Fruit fly (Drosophila melanogaster) whole organism, prepupa: ENCODE results near the gene Cyt-c1L.

Experiments
- CG16779 ChIP-seq: fragments of 200-800 bp; sonication (Bioruptor generic); optimal IDR thresholded peaks from 3 replicates; lab custom pipeline; 2017; ENCODE audit warnings: missing biosample characterization, mild to moderate bottlenecking, missing genetic modification characterization
- CG31627 ChIP-seq: fragments of 200-800 bp; sonication (Bioruptor generic); optimal IDR thresholded peaks from 3 replicates; lab custom pipeline; 2016; ENCODE audit warnings: missing biosample characterization, missing genetic modification characterization
- CG3919 ChIP-seq: fragments of 200-800 bp; sonication (Bioruptor generic); optimal IDR thresholded peaks from 3 replicates; lab custom pipeline; 2016; ENCODE audit warnings: missing biosample characterization, missing genetic modification characterization
- CG9139 ChIP-seq: fragments of 200-800 bp; sonication (Bioruptor generic); optimal IDR thresholded peaks from 3 replicates; lab custom pipeline; 2017; ENCODE audit warnings: missing biosample characterization, mild to moderate bottlenecking, missing genetic modification characterization
- Eip75B ChIP-seq: fragments of 200-800 bp; sonication (Bioruptor generic); optimal IDR thresholded peaks from 3 replicates; lab custom pipeline; 2016; ENCODE audit warnings: missing biosample characterization, missing genetic modification characterization
- Ets96B ChIP-seq: fragments of 200-800 bp; optimal IDR thresholded peaks from 2 replicates; lab custom pipeline; 2019; ENCODE audit warnings: missing biosample characterization, mild to moderate bottlenecking, missing genetic modification characterization, moderate library complexity
- Hr39 ChIP-seq: fragments of 200-800 bp; sonication (Bioruptor generic); optimal IDR thresholded peaks from 2 replicates; lab custom pipeline; 2016; ENCODE audit warnings: missing biosample characterization, missing genetic modification characterization
- Lpt ChIP-seq: fragments of 200-800 bp; sonication (Bioruptor generic); optimal IDR thresholded peaks from 3 replicates; lab custom pipeline; 2016; ENCODE audit warnings: missing biosample characterization, missing genetic modification characterization
- Sox15 ChIP-seq: fragments of 200-800 bp; sonication (Bioruptor generic); optimal IDR thresholded peaks from 3 replicates; lab custom pipeline; 2016; ENCODE audit warnings: missing biosample characterization, missing genetic modification characterization
- fd59A ChIP-seq: fragments of 200-800 bp; sonication (Bioruptor generic); optimal IDR thresholded peaks from 2 replicates; lab custom pipeline; 2017; ENCODE audit warnings: missing biosample characterization, mild to moderate bottlenecking, missing genetic modification characterization, missing genetic modification reagents
- pdm3 ChIP-seq: fragments of 200-800 bp; sonication (Bioruptor generic); optimal IDR thresholded peaks from 3 replicates; lab custom pipeline; 2016; ENCODE audit warnings: missing biosample characterization, missing genetic modification characterization
- salr ChIP-seq, 2 experiments: fragments of 200-800 bp; sonication (Bioruptor generic); optimal IDR thresholded peaks; 3 replicates each; lab custom pipeline; 2016 to 2018; ENCODE audit warnings: missing biosample characterization in 2 of 2, missing genetic modification characterization in 2 of 2, mild to moderate bottlenecking in 1 of 2

DNA sequence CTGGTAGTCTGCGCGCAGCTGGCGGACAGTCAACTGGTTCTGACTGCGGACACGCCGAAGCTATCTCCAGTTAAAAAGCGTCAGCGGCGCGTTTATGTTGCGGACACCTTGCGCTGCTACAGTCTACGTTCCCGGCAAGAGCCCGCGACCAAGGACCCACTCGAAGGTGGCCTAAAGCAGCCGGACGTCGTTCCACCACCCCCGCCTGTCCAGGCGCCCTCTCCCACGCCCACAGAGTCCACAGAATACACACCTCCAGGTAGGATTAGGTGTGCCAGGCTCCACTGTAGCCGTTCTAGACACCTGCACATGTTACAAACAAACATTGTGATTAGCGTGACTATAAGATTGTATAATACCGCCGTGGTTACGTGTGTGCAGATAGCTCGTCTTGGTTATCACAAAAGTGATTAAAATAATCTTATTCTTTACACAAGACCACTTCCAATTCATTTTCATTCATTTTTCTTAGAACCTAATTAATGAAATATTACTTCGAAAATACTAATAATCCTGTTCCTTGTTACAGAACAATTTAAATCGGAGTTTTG, 26.7 kb upstream of the Cyt-c1L start:
- no peak for TF ChIP-seq Hr39
- no peak for TF ChIP-seq salr (GFP tag; optimal IDR thresholded peaks at IDR 0.05; lab: Kevin White, UChicago)
- TF ChIP-seq CG9139, result no peak
- TF ChIP-seq Eip75B (GFP tag; lab: Kevin White, UChicago), result no peak
- no peak for TF ChIP-seq Lpt (GFP tag; lab: Kevin White, UChicago)
- no peak for TF ChIP-seq Ets96B (tag; lab: Kevin White, UChicago)
- TF ChIP-seq fd59A (GFP tag; lab: Kevin White, UChicago), result no peak
- no peak for TF ChIP-seq Sox15 (GFP tag; lab: Kevin White, UChicago)
- TF ChIP-seq CG31627, result no peak
- TF ChIP-seq CG3919, result no peak
- TF ChIP-seq CG16779 (tag; lab: Kevin White, UChicago), result no peak
- TF ChIP-seq pdm3 (GFP tag; lab: Kevin White, UChicago), result no peak
